Fruit fly (Drosophila melanogaster) whole organism, adult: Measurements from ENCODE around the gene LManII.
A peak's percentile ranks its signal among the peaks of the same experiment; 100 is the strongest.

Source experiments
- CG11617 ChIP-seq: fragments of 200-800 bp; sonication (Bioruptor generic); optimal IDR thresholded peaks from 2 replicates; lab custom pipeline; 2017; ENCODE audit warnings: mild to moderate bottlenecking, missing biosample characterization, missing genetic modification reagents, missing genetic modification characterization
- CG12768 ChIP-seq: fragments of 200-800 bp; sonication (Bioruptor generic); optimal IDR thresholded peaks from 2 replicates; lab custom pipeline; 2017; ENCODE audit warnings: missing biosample characterization, missing genetic modification characterization, mild to moderate bottlenecking, moderate library complexity, missing genetic modification reagents
- CG14711 ChIP-seq: fragments of 200-800 bp; sonication (Bioruptor generic); optimal IDR thresholded peaks from 2 replicates; lab custom pipeline; 2018; ENCODE audit warnings: missing biosample characterization, mild to moderate bottlenecking, missing genetic modification characterization, moderate library complexity
- CG1620 ChIP-seq: fragments of 200-800 bp; sonication (Bioruptor generic); optimal IDR thresholded peaks from 2 replicates; lab custom pipeline; 2016; ENCODE audit warnings: missing biosample characterization, missing genetic modification characterization
- CG33017 ChIP-seq: fragments of 200-800 bp; sonication (Bioruptor generic); optimal IDR thresholded peaks from 2 replicates; lab custom pipeline; 2018; ENCODE audit warnings: missing biosample characterization, mild to moderate bottlenecking, missing genetic modification characterization, moderate library complexity
- CG5204 ChIP-seq: fragments of 200-800 bp; sonication (Bioruptor generic); optimal IDR thresholded peaks from 2 replicates; lab custom pipeline; 2016; ENCODE audit warnings: missing biosample characterization, missing genetic modification characterization
- CG7045 ChIP-seq: fragments of 200-800 bp; sonication (Bioruptor generic); optimal IDR thresholded peaks from 2 replicates; lab custom pipeline; 2017; ENCODE audit warnings: missing biosample characterization, mild to moderate bottlenecking, missing genetic modification characterization
- CG7101 ChIP-seq: fragments of 200-800 bp; sonication (Bioruptor generic); optimal IDR thresholded peaks from 2 replicates; lab custom pipeline; 2018; ENCODE audit warnings: missing biosample characterization, mild to moderate bottlenecking, missing genetic modification characterization, moderate library complexity
- Clk ChIP-seq: fragments of 200-800 bp; sonication (Bioruptor generic); optimal IDR thresholded peaks from 2 replicates; lab custom pipeline; 2017; ENCODE audit warnings: missing biosample characterization, missing genetic modification characterization
- Crg-1 ChIP-seq: fragments of 200-800 bp; sonication (Bioruptor generic); optimal IDR thresholded peaks from 2 replicates; lab custom pipeline; 2016; ENCODE audit warnings: missing biosample characterization, missing genetic modification characterization
- Hr96 ChIP-seq: fragments of 200-800 bp; sonication (Bioruptor generic); optimal IDR thresholded peaks from 2 replicates; lab custom pipeline; 2016; ENCODE audit warnings: missing biosample characterization, missing genetic modification characterization
- Mnt ChIP-seq: fragments of 200-800 bp; sonication (Bioruptor generic); optimal IDR thresholded peaks from 2 replicates; lab custom pipeline; 2016; ENCODE audit warnings: missing biosample characterization, mild to moderate bottlenecking, missing genetic modification characterization
- bab1 ChIP-seq: fragments of 200-800 bp; sonication (Bioruptor generic); optimal IDR thresholded peaks from 3 replicates; lab custom pipeline; 2019; ENCODE audit warnings: missing biosample characterization, mild to moderate bottlenecking, missing genetic modification characterization, moderate library complexity
- cic ChIP-seq: fragments of 200-800 bp; sonication (Bioruptor generic); optimal IDR thresholded peaks from 2 replicates; lab custom pipeline; 2017; ENCODE audit warnings: missing biosample characterization, mild to moderate bottlenecking, missing genetic modification characterization, moderate library complexity
- cnc ChIP-seq, 2 experiments: fragments of >200 bp; optimal IDR thresholded peaks; 2 replicates each; lab custom pipeline; 2017
- kay ChIP-seq: fragments of 200-800 bp; sonication (Bioruptor generic); peaks from one replicate; lab custom pipeline; 2016; ENCODE audit warnings: missing biosample characterization, missing genetic modification characterization, borderline replicate concordance
- ovo ChIP-seq: fragments of 200-800 bp; sonication (Bioruptor generic); optimal IDR thresholded peaks from 2 replicates; lab custom pipeline; 2016; ENCODE audit warnings: missing biosample characterization, missing genetic modification characterization
- pad ChIP-seq: fragments of 200-800 bp; sonication (Bioruptor generic); optimal IDR thresholded peaks from 3 replicates; lab custom pipeline; 2017; ENCODE audit warnings: missing biosample characterization, missing genetic modification characterization, mild to moderate bottlenecking, moderate library complexity, missing genetic modification reagents
- tj ChIP-seq: fragments of 200-800 bp; sonication (Bioruptor generic); optimal IDR thresholded peaks from 3 replicates; lab custom pipeline; 2017; ENCODE audit warnings: missing biosample characterization, mild to moderate bottlenecking, missing genetic modification characterization, moderate library complexity
- toe ChIP-seq: fragments of 200-800 bp; sonication (Bioruptor generic); optimal IDR thresholded peaks from 2 replicates; lab custom pipeline; 2016; ENCODE audit warnings: missing biosample characterization, missing genetic modification characterization

LManII gene

DNA sequence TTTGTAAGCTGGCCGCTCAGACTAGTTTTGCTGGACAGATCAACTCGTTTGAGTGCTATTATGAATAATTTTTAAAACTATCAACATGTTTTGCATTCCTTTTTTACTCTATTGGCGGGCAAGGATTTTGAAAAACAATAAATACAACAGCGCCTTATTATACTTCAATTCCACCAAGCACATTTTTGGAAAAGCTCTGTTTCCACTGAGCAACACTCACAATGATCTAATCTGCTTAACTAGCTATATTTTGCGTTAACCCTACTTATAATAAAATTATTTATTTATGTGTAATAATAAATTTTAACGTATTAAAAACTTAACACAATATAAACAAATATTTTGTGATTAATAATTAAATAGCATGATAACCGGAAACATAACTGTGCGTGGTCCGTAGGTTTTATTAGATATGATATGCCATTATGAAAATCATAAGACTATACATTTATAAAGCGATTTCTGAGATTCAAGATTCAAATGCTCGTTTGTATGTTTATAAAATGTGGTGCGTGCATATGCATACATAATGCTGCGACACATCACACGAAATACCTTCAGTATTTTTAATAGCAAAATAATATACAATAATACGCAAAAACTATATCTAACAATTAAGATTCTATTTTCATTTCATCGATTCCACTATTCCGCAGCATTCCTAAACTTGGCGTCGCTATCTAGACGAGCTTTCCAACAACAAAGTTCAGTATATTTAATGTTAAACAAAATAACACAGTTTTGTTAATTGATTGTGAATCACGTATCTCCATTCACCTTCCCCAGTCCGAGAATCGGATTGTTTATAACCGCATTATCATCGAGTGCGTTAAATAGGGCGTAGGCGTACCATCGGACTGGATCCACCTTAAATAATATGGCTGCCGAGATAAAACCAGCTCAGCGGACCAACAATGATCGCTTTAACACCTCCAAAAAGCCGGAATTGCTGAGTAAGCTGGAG, 34.5 kb upstream of the LManII start, which contains the start of the genes pie and Wdfy2:
Gene pie (minus strand): TSS at position 138 of the 964 bp plus-strand sequence.
Gene Wdfy2 (plus strand): TSS at position 649 of the 964 bp plus-strand sequence.
- TF ChIP-seq kay (GFP tag; lab: Kevin White, UChicago) (peak; percentile 68), tj (GFP tag; lab: Kevin White, UChicago) (peak; percentile 88), bab1 (GFP tag; lab: Kevin White, UChicago) (peak; percentile 4), Mnt (GFP tag; lab: Kevin White, UChicago) (no peak), CG7101 (tag; lab: Kevin White, UChicago) (no peak)

DNA sequence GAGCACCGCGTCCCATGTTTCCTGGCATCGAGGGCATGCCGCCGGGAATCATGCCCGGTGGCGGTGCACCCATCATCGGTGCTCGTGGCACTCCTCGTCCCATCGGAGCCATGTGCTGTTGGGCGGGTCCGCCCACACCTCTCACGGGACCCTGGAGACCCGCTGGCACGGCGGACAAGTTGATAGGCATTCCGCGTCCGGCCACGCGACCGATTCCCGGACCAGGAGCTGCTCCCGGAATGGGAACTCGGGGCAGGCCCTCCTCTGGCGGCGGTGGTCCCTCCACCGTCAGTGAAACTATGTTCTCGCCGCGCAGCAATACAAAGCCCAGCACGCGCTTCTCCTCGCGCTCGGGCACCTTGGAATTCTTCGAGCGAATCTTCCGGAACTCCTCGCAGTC, 31.9 kb upstream of the LManII start:
- no peak for TF ChIP-seq kay (GFP tag; lab: Kevin White, UChicago)

DNA sequence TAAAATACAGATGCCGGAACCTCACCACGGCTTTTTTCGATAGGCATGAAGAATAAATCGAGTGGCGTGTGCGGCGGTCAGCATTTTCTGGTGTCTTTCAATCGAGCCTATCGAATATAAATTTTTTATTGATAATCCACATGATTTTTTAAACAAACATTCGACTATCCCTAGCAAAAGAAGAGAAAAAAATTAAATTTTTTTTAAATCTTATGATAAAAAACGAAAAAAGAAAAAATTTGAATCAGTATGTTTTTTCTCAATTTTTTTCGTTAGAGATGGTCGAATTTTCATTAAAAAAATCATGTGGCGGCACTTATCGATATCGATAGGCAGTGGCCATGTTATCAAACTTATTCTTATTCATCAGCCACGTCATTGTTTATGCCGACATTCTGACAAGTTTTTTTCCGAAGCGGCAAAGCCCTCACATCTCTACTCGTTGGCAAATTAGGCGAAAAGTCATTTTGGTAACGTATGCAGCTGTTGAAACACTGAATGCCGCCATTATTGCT, 30.9 kb upstream of the LManII start, which contains the start of the genes SmB and KdelR:
Gene SmB (minus strand): TSS at position 94 of the 515 bp plus-strand sequence.
Gene KdelR (plus strand): TSS at position 354 of the 515 bp plus-strand sequence.
- peak; percentile 65 for TF ChIP-seq CG14711
- peak in 1 of 2 experiments; percentile 2 for TF ChIP-seq cnc (optimal IDR thresholded peaks at IDR 0.05; lab: Kevin White, UChicago)
- TF ChIP-seq CG5204 = no peak
- peak; percentile 34 for TF ChIP-seq bab1 (GFP tag; lab: Kevin White, UChicago)
- peak; percentile 89 for TF ChIP-seq Mnt (GFP tag; lab: Kevin White, UChicago)
- no peak for TF ChIP-seq CG7045 (GFP tag; lab: Kevin White, UChicago)
- TF ChIP-seq CG7101 (tag; lab: Kevin White, UChicago) = peak; percentile 63
- TF ChIP-seq cic (GFP tag; lab: Kevin White, UChicago) = peak; percentile 26
- no peak for TF ChIP-seq CG12768
- TF ChIP-seq CG33017 = no peak
- peak; percentile 97 for TF ChIP-seq tj (GFP tag; lab: Kevin White, UChicago)
- no peak for TF ChIP-seq CG1620 (GFP tag; lab: Kevin White, UChicago)
- no peak for TF ChIP-seq pad (GFP tag; lab: Kevin White, UChicago)
- peak; percentile 65 for TF ChIP-seq CG11617 (GFP tag; lab: Kevin White, UChicago)
- no peak for TF ChIP-seq ovo (GFP tag; lab: Kevin White, UChicago)
- TF ChIP-seq Clk (GFP tag; lab: Kevin White, UChicago) = no peak
- no peak for TF ChIP-seq kay (GFP tag; lab: Kevin White, UChicago)
- TF ChIP-seq Crg-1 (GFP tag; lab: Kevin White, UChicago) = peak; percentile 54
- TF ChIP-seq toe (GFP tag; lab: Kevin White, UChicago) = no peak
- TF ChIP-seq Hr96 (GFP tag; lab: Kevin White, UChicago) = no peak

DNA sequence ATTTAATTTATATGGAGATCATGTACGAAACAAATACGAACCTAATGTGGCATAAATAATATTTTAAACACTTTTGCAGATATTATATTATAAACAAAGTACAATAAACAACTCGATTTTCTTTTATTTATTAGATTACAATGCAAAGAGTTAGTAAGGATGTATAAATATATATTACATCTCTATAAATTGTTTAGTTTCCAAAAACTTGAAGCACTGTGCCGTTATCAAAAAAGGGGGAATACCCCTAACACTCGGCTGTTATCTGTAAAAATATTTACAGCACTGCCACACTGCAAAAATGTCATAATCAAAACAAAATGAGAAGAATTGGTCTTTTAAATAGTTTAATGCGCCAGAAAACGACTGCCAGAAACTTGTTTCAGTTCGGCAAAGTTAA, 28.9 kb upstream of the LManII start, which contains the start of gene CG5188:
Gene CG5188 (plus strand): TSS at position 302 of the 400 bp plus-strand sequence.
- TF ChIP-seq cnc (optimal IDR thresholded peaks at IDR 0.05; lab: Kevin White, UChicago) = no peak
- no peak for TF ChIP-seq CG5204
- TF ChIP-seq toe (GFP tag; lab: Kevin White, UChicago) = no peak
- TF ChIP-seq Clk (GFP tag; lab: Kevin White, UChicago) = no peak
- TF ChIP-seq Crg-1 (GFP tag; lab: Kevin White, UChicago) = no peak
- peak; percentile 2 for TF ChIP-seq cic (GFP tag; lab: Kevin White, UChicago)
- peak; percentile 59 for TF ChIP-seq CG14711
- TF ChIP-seq Mnt (GFP tag; lab: Kevin White, UChicago) = peak; percentile 30
- TF ChIP-seq CG11617 (GFP tag; lab: Kevin White, UChicago) = peak; percentile 55
- peak; percentile 51 for TF ChIP-seq bab1 (GFP tag; lab: Kevin White, UChicago)
- TF ChIP-seq CG7101 (tag; lab: Kevin White, UChicago) = peak; percentile 55
- TF ChIP-seq tj (GFP tag; lab: Kevin White, UChicago) = peak; percentile 1
- TF ChIP-seq ovo (GFP tag; lab: Kevin White, UChicago) = peak; percentile 10
- TF ChIP-seq CG7045 (GFP tag; lab: Kevin White, UChicago) = peak; percentile 10
- peak; percentile 66 for TF ChIP-seq CG33017

dm6 chr2L:10430802-10431476, 26.5 kb upstream of the LManII start, which contains the start of the genes Bug22 and TfIIB:
TSS of gene Bug22 (minus strand) at chr2L:10430918.
TSS of gene TfIIB (plus strand) at chr2L:10431338.
- peak; percentile 30 for TF ChIP-seq ovo (GFP tag; lab: Kevin White, UChicago)
- TF ChIP-seq Clk (GFP tag; lab: Kevin White, UChicago) = peak; percentile 24
- TF ChIP-seq toe (GFP tag; lab: Kevin White, UChicago) = no peak
- TF ChIP-seq Mnt (GFP tag; lab: Kevin White, UChicago) = peak; percentile 86
- TF ChIP-seq CG11617 (GFP tag; lab: Kevin White, UChicago) = peak; percentile 83
- peak; percentile 53 for TF ChIP-seq CG33017
- TF ChIP-seq CG12768 = peak; percentile 64
- no peak for TF ChIP-seq cic (GFP tag; lab: Kevin White, UChicago)
- peak; percentile 75 for TF ChIP-seq CG7101 (tag; lab: Kevin White, UChicago)
- peak; percentile 42 for TF ChIP-seq pad (GFP tag; lab: Kevin White, UChicago)
- no peak for TF ChIP-seq Hr96 (GFP tag; lab: Kevin White, UChicago)
- TF ChIP-seq tj (GFP tag; lab: Kevin White, UChicago) = peak; percentile 40
- TF ChIP-seq bab1 (GFP tag; lab: Kevin White, UChicago) = peak; percentile 2
- peak; percentile 66 for TF ChIP-seq CG7045 (GFP tag; lab: Kevin White, UChicago)
- TF ChIP-seq cnc (optimal IDR thresholded peaks at IDR 0.05; lab: Kevin White, UChicago) = no peak
- TF ChIP-seq kay (GFP tag; lab: Kevin White, UChicago) = no peak
- peak; percentile 93 for TF ChIP-seq CG14711
- no peak for TF ChIP-seq CG5204
- peak; percentile 50 for TF ChIP-seq Crg-1 (GFP tag; lab: Kevin White, UChicago)
- TF ChIP-seq CG1620 (GFP tag; lab: Kevin White, UChicago) = peak; percentile 63
